Fruit fly (Drosophila melanogaster): ENCODE data around the gene CG9581.

Gene CG9581

DNA sequence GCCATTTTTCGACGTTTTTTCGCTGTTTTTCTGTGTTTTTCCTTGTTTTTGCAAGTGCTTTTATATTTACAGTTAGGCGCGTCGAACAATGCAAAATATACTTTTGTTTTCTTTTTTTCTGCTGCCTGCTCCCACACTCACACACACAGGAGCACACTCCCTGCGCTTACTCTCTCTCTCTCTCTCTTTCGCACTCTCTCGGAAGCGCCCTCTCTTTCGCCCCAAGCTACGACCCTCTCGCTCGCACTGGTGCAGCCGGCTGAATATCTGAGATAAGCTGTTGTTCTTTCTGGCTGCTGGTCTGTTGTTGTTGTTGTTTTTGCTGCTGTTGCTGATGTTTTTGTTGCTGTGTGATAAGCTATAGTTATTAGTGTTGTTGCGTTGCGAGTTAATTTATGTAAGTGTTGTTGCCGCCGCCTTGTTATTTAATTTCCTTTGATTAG, 10.8 kb downstream of the CG9581 start (continued):
- TF ChIP-seq CG4318 (GFP tag; optimal IDR thresholded peaks at IDR 0.05) (no peak), CG16779 (tag; optimal IDR thresholded peaks at IDR 0.05) (peak; percentile 47), CG8632 (GFP tag; optimal IDR thresholded peaks at IDR 0.05) (peak; percentile 12), dac (GFP tag; optimal IDR thresholded peaks at IDR 0.05) (peak; percentile 34), CG10631 (GFP tag; optimal IDR thresholded peaks at IDR 0.05) (no peak), fd85E (GFP tag; optimal IDR thresholded peaks at IDR 0.05) (no peak), CG31627 (GFP tag; optimal IDR thresholded peaks at IDR 0.05) (no peak), CG34406 (GFP tag; optimal IDR thresholded peaks at IDR 0.05) (peak; percentile 19), CG7368 (GFP tag; optimal IDR thresholded peaks at IDR 0.05) (no peak), acj6 (GFP tag; optimal IDR thresholded peaks at IDR 0.05) (no peak), topi (GFP tag; optimal IDR thresholded peaks at IDR 0.05) (peak; percentile 46), CG15336 (GFP tag; IDR thresholded peaks at IDR 0.05) (peak; percentile 43; the same call in 1 of the 2 replicates), Met (GFP tag; optimal IDR thresholded peaks at IDR 0.05) (no peak), CG1621 (tag; optimal IDR thresholded peaks at IDR 0.05) (peak; percentile 21), CG6163 (GFP tag; IDR thresholded peaks at IDR 0.05) (peak; percentile 75; the same call in 2 of the 3 replicates), dsx (GFP tag; optimal IDR thresholded peaks at IDR 0.05; ENCODE audit: poor library complexity, severe bottlenecking) (peak; percentile 40), CG6276 (GFP tag; optimal IDR thresholded peaks at IDR 0.05) (no peak), svp (GFP tag) (no peak), Eip75B (GFP tag; optimal IDR thresholded peaks at IDR 0.05) (peak; percentile 28), Hr4 (GFP tag; optimal IDR thresholded peaks at IDR 0.05) (no peak), CG6854 (GFP tag; optimal IDR thresholded peaks at IDR 0.05) (no peak), CG11762 (GFP tag; optimal IDR thresholded peaks at IDR 0.05; ENCODE audit: insufficient read depth) (no peak), CG9139 (GFP tag; optimal IDR thresholded peaks at IDR 0.05) (peak; percentile 32), achi (GFP tag; optimal IDR thresholded peaks at IDR 0.05) (no peak), fd59A (GFP tag; optimal IDR thresholded peaks at IDR 0.05) (no peak), CG10669 (GFP tag; optimal IDR thresholded peaks at IDR 0.05) (peak; percentile 23), CG8119 (GFP tag; IDR thresholded peaks at IDR 0.05) (peak; percentile 47; the same call in 1 of the 3 replicates), cyc (GFP tag; optimal IDR thresholded peaks at IDR 0.05) (no peak), CG6808 (GFP tag; optimal IDR thresholded peaks at IDR 0.05) (peak; percentile 18), Sox14 (GFP tag; optimal IDR thresholded peaks at IDR 0.05) (peak; percentile 67), Lpt (GFP tag; optimal IDR thresholded peaks at IDR 0.05) (peak; percentile 15), vri (GFP tag; optimal IDR thresholded peaks at IDR 0.05) (peak; percentile 63)

DNA sequence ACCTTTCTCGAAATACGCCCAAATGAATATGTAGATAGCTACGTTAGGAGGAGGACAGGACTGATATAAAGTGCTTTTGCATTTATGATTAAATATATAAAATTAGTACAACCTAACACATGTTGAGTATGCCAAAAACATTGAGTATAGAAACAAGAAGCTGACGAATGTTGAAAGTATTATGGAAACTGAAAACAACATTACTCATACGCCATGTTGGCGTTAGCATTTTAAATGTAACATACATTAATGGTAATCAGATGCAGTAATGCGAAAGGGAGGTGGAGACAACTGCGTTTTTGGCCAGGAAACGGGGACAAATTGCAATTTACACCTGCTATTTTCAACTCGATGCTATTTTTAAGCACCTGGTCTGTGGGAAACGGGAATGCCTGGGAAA, 11.3 kb downstream of the CG9581 start:
- TF ChIP-seq Sox14 (GFP tag; optimal IDR thresholded peaks at IDR 0.05) (no peak), CG15336 (GFP tag; IDR thresholded peaks at IDR 0.05) (no peak), Eip75B (GFP tag; optimal IDR thresholded peaks at IDR 0.05) (no peak), cyc (GFP tag; optimal IDR thresholded peaks at IDR 0.05) (no peak), OdsH (GFP tag; optimal IDR thresholded peaks at IDR 0.05) (no peak), Ets21C (GFP tag; optimal IDR thresholded peaks at IDR 0.05) (no peak), Met (GFP tag; optimal IDR thresholded peaks at IDR 0.05) (no peak), Eip93F (GFP tag; optimal IDR thresholded peaks at IDR 0.05) (no peak), Smox (GFP tag; optimal IDR thresholded peaks at IDR 0.05) (no peak), CG8632 (GFP tag; optimal IDR thresholded peaks at IDR 0.05) (no peak), salr (GFP tag; optimal IDR thresholded peaks at IDR 0.05) (no peak), achi (GFP tag; optimal IDR thresholded peaks at IDR 0.05) (no peak), eg (GFP tag; IDR thresholded peaks at IDR 0.05) (no peak), CG31627 (GFP tag; optimal IDR thresholded peaks at IDR 0.05) (no peak), CG6276 (GFP tag; optimal IDR thresholded peaks at IDR 0.05) (no peak), CG3032 (tag; optimal IDR thresholded peaks at IDR 0.05) (no peak), net (GFP tag; optimal IDR thresholded peaks at IDR 0.05) (no peak), CG6854 (GFP tag; optimal IDR thresholded peaks at IDR 0.05) (no peak), esn (GFP tag; optimal IDR thresholded peaks at IDR 0.05) (no peak), dac (GFP tag; optimal IDR thresholded peaks at IDR 0.05) (no peak)

Measured in whole organism, prepupa.